Fruit fly (Drosophila melanogaster): ENCODE results near the gene CG13728.

DNA sequence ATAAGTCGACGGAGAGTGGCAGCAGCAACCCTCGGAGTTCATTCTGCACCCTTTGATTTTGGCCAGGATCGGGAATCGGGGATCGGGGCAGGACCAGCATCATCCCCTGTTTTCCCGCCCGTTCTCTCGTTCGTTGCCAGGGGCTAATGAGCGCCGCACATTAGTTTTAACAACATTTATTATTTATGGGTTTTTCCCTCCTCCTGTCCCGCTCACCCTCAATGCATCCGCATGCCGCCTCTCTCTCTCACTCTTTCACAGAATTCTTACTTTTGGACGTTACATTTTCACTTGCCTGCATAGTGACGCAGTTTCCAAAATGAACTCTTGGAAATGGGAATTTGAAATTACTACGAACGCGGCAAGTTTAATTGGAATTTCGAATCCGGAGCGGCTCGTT, 15.6 kb downstream of the CG13728 start:
- no peak for TF ChIP-seq row (GFP tag; IDR thresholded peaks at IDR 0.05)
- no peak for TF ChIP-seq h (optimal IDR thresholded peaks at IDR 0.05)
- no peak for TF ChIP-seq CG2889 (GFP tag; IDR thresholded peaks at IDR 0.05)
- no peak for TF ChIP-seq CG14860 (GFP tag; IDR thresholded peaks at IDR 0.05; ENCODE audit: partially characterized antibody)
- TF ChIP-seq vfl (GFP tag; optimal IDR thresholded peaks at IDR 0.05) = no peak
- no peak for TF ChIP-seq z (GFP tag; IDR thresholded peaks at IDR 0.05)
- no peak for TF ChIP-seq bcd (GFP tag; optimal IDR thresholded peaks at IDR 0.05)
- no peak for TF ChIP-seq nau (GFP tag; optimal IDR thresholded peaks at IDR 0.05)
- no peak for TF ChIP-seq CG3847 (GFP tag; IDR thresholded peaks at IDR 0.05)
- TF ChIP-seq CG17359 (tag; optimal IDR thresholded peaks at IDR 0.05) = no peak
- TF ChIP-seq CG6254 (GFP tag; optimal IDR thresholded peaks at IDR 0.05) = no peak
- no peak for TF ChIP-seq H2.0 (GFP tag; IDR thresholded peaks at IDR 0.05)
- no peak for TF ChIP-seq Camta (GFP tag; optimal IDR thresholded peaks at IDR 0.05)
- TF ChIP-seq CG9797 (GFP tag; optimal IDR thresholded peaks at IDR 0.05) = no peak

Data from whole organism, embryonic.